Worm (Caenorhabditis elegans) whole organism, L3 larva: ENCODE data around the gene F58F9.6.
"Not testable (repeated sequence)": the region's sequence is repeated elsewhere in the genome, so short reads cannot be mapped to it uniquely, and the experiment has no call there.

Experiments
- R02D3.7 ChIP-seq: fragments of 150-350 bp; optimal IDR thresholded peaks from 2 replicates; lab custom pipeline; 2014; ENCODE audit warnings: missing biosample characterization, missing genetic modification characterization
- aly-2 ChIP-seq: fragments of 150-350 bp; optimal IDR thresholded peaks from 2 replicates; lab custom pipeline; 2014; ENCODE audit warnings: missing biosample characterization, missing genetic modification characterization
- ceh-16 ChIP-seq: sonication (generic microtip); optimal IDR thresholded peaks from 2 replicates; lab custom pipeline; 2017; ENCODE audit warnings: missing biosample characterization, missing genetic modification characterization
- ceh-82 ChIP-seq: fragments of 150-350 bp; optimal IDR thresholded peaks from 2 replicates; lab custom pipeline; 2014; ENCODE audit warnings: missing biosample characterization, missing genetic modification characterization
- daf-12 ChIP-seq: fragments of 150-350 bp; optimal IDR thresholded peaks from 2 replicates; lab custom pipeline; 2014; ENCODE audit warnings: missing biosample characterization, missing genetic modification reagents, missing genetic modification characterization
- egl-27 ChIP-seq: sonication (generic microtip); optimal IDR thresholded peaks from 4 replicates; lab custom pipeline; 2017; ENCODE audit warnings: missing biosample characterization, missing genetic modification reagents, missing genetic modification characterization
- elt-1 ChIP-seq: fragments of 150-350 bp; optimal IDR thresholded peaks from 2 replicates; lab custom pipeline; 2014; ENCODE audit warnings: missing biosample characterization, missing genetic modification characterization
- elt-2 ChIP-seq: sonication (generic microtip); optimal IDR thresholded peaks from 2 replicates; lab custom pipeline; 2016; ENCODE audit warnings: missing genetic modification reagents, mild to moderate bottlenecking, missing genetic modification characterization, missing compliant biosample characterization
- nfya-1 ChIP-seq: sonication (generic microtip); optimal IDR thresholded peaks from 2 replicates; lab custom pipeline; 2017; ENCODE audit warnings: missing genetic modification characterization, mild to moderate bottlenecking, missing compliant biosample characterization, antibody characterized with exemption, moderate library complexity; ENCODE audit not compliant: insufficient read depth
- nhr-43 ChIP-seq: sonication (generic microtip); optimal IDR thresholded peaks from 2 replicates; lab custom pipeline; 2016; ENCODE audit warnings: mild to moderate bottlenecking, missing genetic modification characterization, missing compliant biosample characterization; ENCODE audit not compliant: poor library complexity, severe bottlenecking
- skn-1 ChIP-seq: fragments of 150-350 bp; optimal IDR thresholded peaks from 2 replicates; lab custom pipeline; 2014; ENCODE audit warnings: missing biosample characterization, missing genetic modification characterization
- ztf-4 ChIP-seq: fragments of 150-350 bp; optimal IDR thresholded peaks from 2 replicates; lab custom pipeline; 2014; ENCODE audit warnings: missing biosample characterization, missing genetic modification characterization

DNA sequence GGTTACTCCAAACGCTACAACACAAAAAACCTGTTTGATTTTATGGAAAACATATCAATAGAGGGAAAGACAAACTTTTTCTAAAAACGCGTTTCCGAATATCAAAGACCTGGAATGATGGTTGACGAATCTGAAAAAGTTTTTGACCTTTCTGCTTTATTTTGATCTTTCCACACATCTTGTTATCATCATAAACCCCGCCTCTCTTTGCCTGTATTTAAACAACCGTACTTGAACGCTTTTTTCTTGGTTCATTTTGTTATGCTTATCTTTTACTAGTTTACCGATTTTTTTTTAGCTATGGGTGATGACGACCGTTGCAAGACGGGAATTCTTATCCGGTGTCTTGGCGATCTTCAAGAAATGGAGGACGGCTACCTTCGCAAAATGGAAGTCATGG is 15.6 kb upstream of the F58F9.6 start, which contains the start of gene T13A10.2:
- not testable (repeated sequence) for TF ChIP-seq ztf-4 (tag; lab: Kevin White, UChicago); elt-2; egl-27; elt-1 (tag; lab: Kevin White, UChicago); R02D3.7 (tag; lab: Kevin White, UChicago); aly-2; daf-12 (tag; lab: Kevin White, UChicago); nfya-1; skn-1 (tag; lab: Kevin White, UChicago); nhr-43; ceh-16 (tag; lab: Kevin White, UChicago); ceh-82 (tag; lab: Kevin White, UChicago)
